Worm (Caenorhabditis elegans) whole organism, L1 larva: ENCODE measurements around the gene C17C3.24.

Experiments
- ama-1 ChIP-seq: fragments of 150-350 bp; optimal IDR thresholded peaks from 2 replicates; lab custom pipeline; 2014
- dpl-1 ChIP-seq, 3 experiments: fragments of 150-350 bp in 2 of 3; sonication (generic microtip) in 1 of 3; optimal IDR thresholded peaks; 2 replicates each; lab custom pipeline; 2014 to 2017; ENCODE audit warnings: missing biosample characterization in 3 of 3, missing genetic modification characterization in 3 of 3, missing genetic modification reagents in 3 of 3
- fkh-10 ChIP-seq: sonication (generic microtip); optimal IDR thresholded peaks from 2 replicates; lab custom pipeline; 2017; ENCODE audit warnings: missing biosample characterization, missing genetic modification reagents, missing genetic modification characterization
- lin-15B ChIP-seq: fragments of 150-350 bp; sonication (generic microtip); optimal IDR thresholded peaks from 3 replicates; lab custom pipeline; 2014; ENCODE audit warnings: missing biosample characterization, missing genetic modification characterization
- pag-3 ChIP-seq: sonication (generic microtip); optimal IDR thresholded peaks from 2 replicates; lab custom pipeline; 2017; ENCODE audit warnings: missing genetic modification characterization, mild to moderate bottlenecking, missing compliant biosample characterization, antibody characterized with exemption, borderline replicate concordance; ENCODE audit not compliant: insufficient read depth
- ztf-4 ChIP-seq: fragments of 150-350 bp; optimal IDR thresholded peaks from 2 replicates; lab custom pipeline; 2014; ENCODE audit warnings: missing biosample characterization, missing genetic modification characterization

ce11 chrII:5531855-5532328, 9.7 kb downstream of the C17C3.24 start, which contains the start of gene C17C3.9:
- TF ChIP-seq ztf-4 (tag; lab: Kevin White, UChicago) = no peak
- no peak for TF ChIP-seq lin-15B (tag; lab: Kevin White, UChicago)
- TF ChIP-seq pag-3 = no peak
- TF ChIP-seq ama-1 = no peak
- TF ChIP-seq dpl-1 (GFP tag; optimal IDR thresholded peaks at IDR 0.05; lab: Kevin White, UChicago) = no peak
- no peak for TF ChIP-seq fkh-10 (GFP tag; lab: Kevin White, UChicago)
